Fruit fly (Drosophila melanogaster) whole organism, adult: ENCODE data around the gene IKKepsilon.

Experiments
- CG11617 ChIP-seq: fragments of 200-800 bp; sonication (Bioruptor generic); optimal IDR thresholded peaks from 2 replicates; lab custom pipeline; 2017; ENCODE audit warnings: mild to moderate bottlenecking, missing biosample characterization, missing genetic modification reagents, missing genetic modification characterization
- CG12768 ChIP-seq: fragments of 200-800 bp; sonication (Bioruptor generic); optimal IDR thresholded peaks from 2 replicates; lab custom pipeline; 2017; ENCODE audit warnings: missing biosample characterization, missing genetic modification characterization, mild to moderate bottlenecking, moderate library complexity, missing genetic modification reagents
- CG14711 ChIP-seq: fragments of 200-800 bp; sonication (Bioruptor generic); optimal IDR thresholded peaks from 2 replicates; lab custom pipeline; 2018; ENCODE audit warnings: missing biosample characterization, mild to moderate bottlenecking, missing genetic modification characterization, moderate library complexity
- CG1620 ChIP-seq: fragments of 200-800 bp; sonication (Bioruptor generic); optimal IDR thresholded peaks from 2 replicates; lab custom pipeline; 2016; ENCODE audit warnings: missing biosample characterization, missing genetic modification characterization
- CG33017 ChIP-seq: fragments of 200-800 bp; sonication (Bioruptor generic); optimal IDR thresholded peaks from 2 replicates; lab custom pipeline; 2018; ENCODE audit warnings: missing biosample characterization, mild to moderate bottlenecking, missing genetic modification characterization, moderate library complexity
- CG5204 ChIP-seq: fragments of 200-800 bp; sonication (Bioruptor generic); optimal IDR thresholded peaks from 2 replicates; lab custom pipeline; 2016; ENCODE audit warnings: missing biosample characterization, missing genetic modification characterization
- CG7045 ChIP-seq: fragments of 200-800 bp; sonication (Bioruptor generic); optimal IDR thresholded peaks from 2 replicates; lab custom pipeline; 2017; ENCODE audit warnings: missing biosample characterization, mild to moderate bottlenecking, missing genetic modification characterization
- CG7101 ChIP-seq: fragments of 200-800 bp; sonication (Bioruptor generic); optimal IDR thresholded peaks from 2 replicates; lab custom pipeline; 2018; ENCODE audit warnings: missing biosample characterization, mild to moderate bottlenecking, missing genetic modification characterization, moderate library complexity
- Clk ChIP-seq: fragments of 200-800 bp; sonication (Bioruptor generic); optimal IDR thresholded peaks from 2 replicates; lab custom pipeline; 2017; ENCODE audit warnings: missing biosample characterization, missing genetic modification characterization
- Crg-1 ChIP-seq: fragments of 200-800 bp; sonication (Bioruptor generic); optimal IDR thresholded peaks from 2 replicates; lab custom pipeline; 2016; ENCODE audit warnings: missing biosample characterization, missing genetic modification characterization
- Hr96 ChIP-seq: fragments of 200-800 bp; sonication (Bioruptor generic); optimal IDR thresholded peaks from 2 replicates; lab custom pipeline; 2016; ENCODE audit warnings: missing biosample characterization, missing genetic modification characterization
- Mnt ChIP-seq: fragments of 200-800 bp; sonication (Bioruptor generic); optimal IDR thresholded peaks from 2 replicates; lab custom pipeline; 2016; ENCODE audit warnings: missing biosample characterization, mild to moderate bottlenecking, missing genetic modification characterization
- bab1 ChIP-seq: fragments of 200-800 bp; sonication (Bioruptor generic); optimal IDR thresholded peaks from 3 replicates; lab custom pipeline; 2019; ENCODE audit warnings: missing biosample characterization, mild to moderate bottlenecking, missing genetic modification characterization, moderate library complexity
- cic ChIP-seq: fragments of 200-800 bp; sonication (Bioruptor generic); optimal IDR thresholded peaks from 2 replicates; lab custom pipeline; 2017; ENCODE audit warnings: missing biosample characterization, mild to moderate bottlenecking, missing genetic modification characterization, moderate library complexity
- cnc ChIP-seq, 2 experiments: fragments of >200 bp; optimal IDR thresholded peaks; 2 replicates each; lab custom pipeline; 2017
- kay ChIP-seq: fragments of 200-800 bp; sonication (Bioruptor generic); peaks from one replicate; lab custom pipeline; 2016; ENCODE audit warnings: missing biosample characterization, missing genetic modification characterization, borderline replicate concordance
- ovo ChIP-seq: fragments of 200-800 bp; sonication (Bioruptor generic); optimal IDR thresholded peaks from 2 replicates; lab custom pipeline; 2016; ENCODE audit warnings: missing biosample characterization, missing genetic modification characterization
- pad ChIP-seq: fragments of 200-800 bp; sonication (Bioruptor generic); optimal IDR thresholded peaks from 3 replicates; lab custom pipeline; 2017; ENCODE audit warnings: missing biosample characterization, missing genetic modification characterization, mild to moderate bottlenecking, moderate library complexity, missing genetic modification reagents
- tj ChIP-seq: fragments of 200-800 bp; sonication (Bioruptor generic); optimal IDR thresholded peaks from 3 replicates; lab custom pipeline; 2017; ENCODE audit warnings: missing biosample characterization, mild to moderate bottlenecking, missing genetic modification characterization, moderate library complexity
- toe ChIP-seq: fragments of 200-800 bp; sonication (Bioruptor generic); optimal IDR thresholded peaks from 2 replicates; lab custom pipeline; 2016; ENCODE audit warnings: missing biosample characterization, missing genetic modification characterization

Gene IKKepsilon

DNA sequence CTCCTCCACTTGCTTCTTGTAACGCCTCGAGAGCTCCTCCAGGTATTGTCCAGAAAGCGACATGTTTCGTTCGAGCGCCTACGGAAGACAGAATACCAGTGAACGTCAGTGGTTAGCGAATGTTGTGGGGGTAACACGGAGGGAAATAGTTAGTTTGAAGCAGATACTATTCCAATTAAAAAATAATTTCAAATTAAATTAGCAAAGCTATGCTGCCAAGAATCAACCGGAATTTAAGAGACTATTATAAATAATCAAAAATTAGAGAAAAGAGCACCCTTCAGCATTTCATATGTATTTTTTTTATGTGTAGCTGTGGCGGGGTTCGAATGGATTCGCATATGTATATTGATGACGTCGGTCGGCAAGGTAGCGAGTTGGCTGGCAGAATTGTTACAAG lies 14.8 kb upstream of the IKKepsilon start:
- no peak for TF ChIP-seq Mnt (GFP tag; lab: Kevin White, UChicago)
- no peak for TF ChIP-seq cic
- TF ChIP-seq Clk (GFP tag; lab: Kevin White, UChicago) = no peak
- no peak for TF ChIP-seq CG33017 (tag; lab: Kevin White, UChicago)
- TF ChIP-seq bab1 (GFP tag; lab: Kevin White, UChicago) = no peak
- TF ChIP-seq pad = no peak
- TF ChIP-seq toe (GFP tag; lab: Kevin White, UChicago) = no peak

DNA sequence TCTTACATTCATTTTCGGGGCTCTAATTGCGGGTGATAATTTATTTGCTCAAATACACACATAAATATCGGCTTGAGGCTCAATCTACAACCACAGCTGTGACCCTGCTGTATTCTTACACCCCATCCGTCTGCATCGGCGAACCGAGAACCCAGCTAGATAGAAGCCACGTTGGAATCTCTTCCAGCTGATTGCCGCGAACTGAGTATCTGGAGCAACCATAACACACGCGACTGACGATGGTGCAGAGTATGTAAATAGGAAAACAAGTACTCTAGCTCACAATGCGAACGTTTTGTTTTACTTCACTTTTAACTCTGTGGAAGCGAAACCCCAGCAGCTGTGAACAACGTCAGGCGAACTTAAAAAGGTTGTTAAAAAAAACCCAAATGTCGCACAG lies 11.4 kb upstream of the IKKepsilon start:
- TF ChIP-seq Crg-1 (GFP tag; lab: Kevin White, UChicago) (no peak), CG1620 (GFP tag; lab: Kevin White, UChicago) (no peak), cnc (optimal IDR thresholded peaks at IDR 0.05; lab: Kevin White, UChicago) (no peak), CG14711 (tag; lab: Kevin White, UChicago) (no peak)

DNA sequence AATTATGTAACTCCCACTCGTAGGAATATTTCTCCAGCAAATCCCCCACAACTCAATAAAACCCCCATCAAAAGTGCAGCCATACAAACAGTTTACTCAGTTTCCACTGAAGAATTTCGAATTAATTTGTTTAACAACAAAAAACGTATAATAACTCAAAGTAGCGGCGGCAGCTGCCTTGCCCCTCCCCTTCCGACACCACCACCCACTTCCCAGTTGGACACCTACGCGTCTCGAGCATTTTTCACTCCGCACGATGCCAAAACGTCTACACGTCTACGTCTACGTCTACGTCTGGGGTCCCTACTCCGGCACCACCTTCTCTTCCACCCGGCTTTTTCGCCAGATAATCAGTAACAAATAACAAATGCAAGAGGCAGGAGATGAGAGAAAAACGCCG lies 4.6 kb upstream of the IKKepsilon start:
- TF ChIP-seq bab1 (GFP tag; lab: Kevin White, UChicago) (no peak), CG33017 (tag; lab: Kevin White, UChicago) (no peak), CG7101 (no peak), CG12768 (GFP tag; lab: Kevin White, UChicago) (no peak), CG11617 (GFP tag; lab: Kevin White, UChicago) (no peak), CG1620 (GFP tag; lab: Kevin White, UChicago) (no peak), ovo (GFP tag; lab: Kevin White, UChicago) (no peak), Mnt (GFP tag; lab: Kevin White, UChicago) (no peak), tj (GFP tag; lab: Kevin White, UChicago) (no peak), cnc (optimal IDR thresholded peaks at IDR 0.05; lab: Kevin White, UChicago) (no peak), cic (no peak), CG7045 (GFP tag; lab: Kevin White, UChicago) (no peak), CG5204 (GFP tag; lab: Kevin White, UChicago) (no peak), Hr96 (GFP tag; lab: Kevin White, UChicago) (no peak), toe (GFP tag; lab: Kevin White, UChicago) (no peak), Clk (GFP tag; lab: Kevin White, UChicago) (no peak), kay (GFP tag; lab: Kevin White, UChicago) (no peak)

DNA sequence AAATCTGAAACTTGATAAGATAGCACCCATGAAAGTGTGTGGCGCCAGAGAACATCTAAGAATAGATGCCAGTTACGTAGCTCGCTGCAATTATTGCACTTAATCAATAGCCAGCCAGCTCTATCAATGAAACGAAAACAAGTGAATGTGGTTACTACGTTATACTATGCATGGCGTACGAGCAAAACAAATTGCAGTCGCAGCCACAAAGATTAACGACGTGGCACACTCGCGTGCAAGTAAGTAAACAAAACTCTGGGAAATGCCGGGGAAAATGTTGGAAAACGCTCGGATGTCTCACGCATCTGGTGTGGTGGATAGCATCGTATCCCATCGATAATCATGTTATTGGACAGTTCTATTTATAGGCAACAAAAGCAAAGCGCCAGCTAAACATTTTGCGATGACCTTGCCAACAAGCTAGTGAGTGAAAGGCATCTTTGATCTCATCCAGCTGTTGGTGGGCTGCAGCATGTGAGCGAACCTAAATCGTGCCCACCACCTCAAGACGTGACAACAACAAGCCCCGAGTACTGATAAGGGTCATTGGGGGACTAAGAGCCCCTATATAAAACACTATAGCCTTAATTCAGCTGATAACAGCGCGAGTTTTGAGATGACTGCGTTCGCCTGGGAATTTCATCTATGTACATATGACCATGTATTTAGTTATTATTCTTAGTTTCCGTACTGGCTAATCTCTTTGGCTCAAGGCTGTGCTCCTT lies 1.9 kb upstream of the IKKepsilon start:
- TF ChIP-seq Hr96 (GFP tag; lab: Kevin White, UChicago) = peak; percentile 37
- TF ChIP-seq bab1 (GFP tag; lab: Kevin White, UChicago) = no peak
- TF ChIP-seq CG11617 (GFP tag; lab: Kevin White, UChicago) = no peak
- TF ChIP-seq CG1620 (GFP tag; lab: Kevin White, UChicago) = no peak
- TF ChIP-seq ovo (GFP tag; lab: Kevin White, UChicago) = no peak
- TF ChIP-seq Mnt (GFP tag; lab: Kevin White, UChicago) = peak; percentile 19
- TF ChIP-seq cic = peak; percentile 100
- peak; percentile 4 for TF ChIP-seq CG33017 (tag; lab: Kevin White, UChicago)
- peak; percentile 31 for TF ChIP-seq tj (GFP tag; lab: Kevin White, UChicago)
- no peak for TF ChIP-seq kay (GFP tag; lab: Kevin White, UChicago)

DNA sequence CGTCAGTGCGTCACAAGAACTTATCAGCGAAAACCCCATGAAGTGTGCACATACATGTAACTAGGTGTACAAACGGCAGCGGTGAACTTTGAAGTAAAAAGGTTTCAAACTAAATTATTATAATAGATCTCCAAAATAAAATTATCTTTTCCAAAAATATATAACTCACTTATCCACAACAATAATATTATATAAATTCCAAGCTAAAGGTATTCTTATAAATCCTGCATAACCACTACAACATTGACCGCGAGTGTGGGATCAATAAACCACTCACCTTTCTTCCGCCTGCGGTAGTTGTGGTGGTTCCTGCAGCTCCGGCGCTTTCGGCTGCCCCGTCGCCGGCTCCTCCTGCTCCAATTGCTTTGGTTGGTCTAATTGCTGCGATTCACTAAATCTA lies 1.1 kb upstream of the IKKepsilon start:
- TF ChIP-seq kay (GFP tag; lab: Kevin White, UChicago) (no peak), cnc (optimal IDR thresholded peaks at IDR 0.05; lab: Kevin White, UChicago) (no peak), bab1 (GFP tag; lab: Kevin White, UChicago) (no peak), Hr96 (GFP tag; lab: Kevin White, UChicago) (no peak), CG33017 (tag; lab: Kevin White, UChicago) (peak; percentile 59), CG7101 (peak; percentile 68), ovo (GFP tag; lab: Kevin White, UChicago) (no peak), Clk (GFP tag; lab: Kevin White, UChicago) (peak; percentile 54), pad (peak; percentile 12), CG7045 (GFP tag; lab: Kevin White, UChicago) (peak; percentile 17), CG14711 (tag; lab: Kevin White, UChicago) (peak; percentile 49), CG12768 (GFP tag; lab: Kevin White, UChicago) (peak; percentile 72), CG1620 (GFP tag; lab: Kevin White, UChicago) (no peak), Mnt (GFP tag; lab: Kevin White, UChicago) (peak; percentile 7), CG5204 (GFP tag; lab: Kevin White, UChicago) (no peak)

DNA sequence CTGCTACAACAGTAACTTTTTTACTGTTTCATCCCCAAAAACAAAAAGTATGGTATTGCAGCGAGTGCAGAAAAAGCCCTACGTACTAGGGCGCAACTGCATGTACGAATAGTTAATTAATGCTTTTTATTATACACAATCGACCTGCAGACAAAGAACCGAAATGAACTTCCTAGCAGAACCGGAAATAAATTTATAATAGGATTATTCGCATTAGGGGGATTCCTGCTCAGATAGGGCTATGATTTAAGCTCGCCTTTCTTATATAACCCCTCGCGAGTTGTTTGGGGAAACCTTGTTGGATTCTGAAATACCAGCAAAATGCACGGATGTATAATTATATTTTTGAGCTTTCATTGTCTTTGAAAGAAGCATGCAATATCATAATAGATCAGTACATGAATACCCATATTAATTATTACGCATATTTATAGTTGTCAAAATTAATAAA lies 5.8 kb downstream of the IKKepsilon start, which contains the start of gene Cen:
Gene Cen, minus strand, starts transcription at position 199 of the 451 bp plus-strand sequence.
- TF ChIP-seq CG11617 (GFP tag; lab: Kevin White, UChicago) (peak; percentile 69), CG7045 (GFP tag; lab: Kevin White, UChicago) (peak; percentile 61), pad (peak; percentile 3), CG1620 (GFP tag; lab: Kevin White, UChicago) (peak; percentile 64), CG33017 (tag; lab: Kevin White, UChicago) (peak; percentile 7), CG7101 (peak; percentile 43), bab1 (GFP tag; lab: Kevin White, UChicago) (peak; percentile 53), tj (GFP tag; lab: Kevin White, UChicago) (peak; percentile 37), CG12768 (GFP tag; lab: Kevin White, UChicago) (peak; percentile 8), cnc (optimal IDR thresholded peaks at IDR 0.05; lab: Kevin White, UChicago) (no peak), cic (no peak), Mnt (GFP tag; lab: Kevin White, UChicago) (peak; percentile 50), Clk (GFP tag; lab: Kevin White, UChicago) (no peak), CG14711 (tag; lab: Kevin White, UChicago) (peak; percentile 12), toe (GFP tag; lab: Kevin White, UChicago) (peak; percentile 77), kay (GFP tag; lab: Kevin White, UChicago) (peak; percentile 14), Crg-1 (GFP tag; lab: Kevin White, UChicago) (peak; percentile 20), CG5204 (GFP tag; lab: Kevin White, UChicago) (peak; percentile 67), ovo (GFP tag; lab: Kevin White, UChicago) (no peak), Hr96 (GFP tag; lab: Kevin White, UChicago) (peak; percentile 67)
